Worm (Caenorhabditis elegans) whole organism, late embryonic: Measurements from ENCODE around the gene arrd-9.

Source experiments
- T23F11.4 ChIP-seq: fragments of 200-800 bp; sonication (Bioruptor generic); optimal IDR thresholded peaks from 2 replicates; lab custom pipeline; 2018; ENCODE audit warnings: mild to moderate bottlenecking, missing genetic modification characterization, missing compliant biosample characterization
- fkh-10 ChIP-seq: fragments of 150-350 bp; optimal IDR thresholded peaks from 2 replicates; lab custom pipeline; 2014; ENCODE audit warnings: missing biosample characterization, missing genetic modification reagents, missing genetic modification characterization

- TF ChIP-seq T23F11.4 (GFP tag; lab: Kevin White, UChicago), result no peak
- no peak for TF ChIP-seq fkh-10 (GFP tag; lab: Kevin White, UChicago)
Observed at ce11 chrII:12448241-12448640, 32.5 kb downstream of the arrd-9 start, which contains the start of gene srh-27.
